Worm (Caenorhabditis elegans): ENCODE results near the gene ZK637.4.

ce11 chrIII:8848372-8848771 lies 45.2 kb upstream of the ZK637.4 start, which contains the start of gene F44E2.7:
- TF ChIP-seq lin-15B (tag; optimal IDR thresholded peaks at IDR 0.05) (no peak), ceh-8 (GFP tag; optimal IDR thresholded peaks at IDR 0.05) (no peak), elt-2 (tag; optimal IDR thresholded peaks at IDR 0.05) (no peak), nhr-47 (tag; optimal IDR thresholded peaks at IDR 0.05) (no peak), F16B12.6 (tag; optimal IDR thresholded peaks at IDR 0.05) (no peak), tbx-2 (tag; optimal IDR thresholded peaks at IDR 0.05) (no peak), ceh-82 (tag; optimal IDR thresholded peaks at IDR 0.05) (no peak), ets-5 (GFP tag; IDR thresholded peaks at IDR 0.05) (no peak), elt-3 (tag; optimal IDR thresholded peaks at IDR 0.05) (no peak), lin-39 (tag; optimal IDR thresholded peaks at IDR 0.05) (no peak), mdl-1 (tag; optimal IDR thresholded peaks at IDR 0.05) (no peak), pqm-1 (tag; optimal IDR thresholded peaks at IDR 0.05) (no peak), ama-1 (optimal IDR thresholded peaks at IDR 0.05) (no peak), fkh-10 (GFP tag; optimal IDR thresholded peaks at IDR 0.05) (no peak)

Data from whole organism, L1 larva.